Worm (Caenorhabditis elegans): ENCODE results near the gene smg-6.
"Not testable (repeated sequence)": the region's sequence is repeated elsewhere in the genome, so short reads cannot be mapped to it uniquely, and the experiment has no call there.

The smg-6 gene

DNA sequence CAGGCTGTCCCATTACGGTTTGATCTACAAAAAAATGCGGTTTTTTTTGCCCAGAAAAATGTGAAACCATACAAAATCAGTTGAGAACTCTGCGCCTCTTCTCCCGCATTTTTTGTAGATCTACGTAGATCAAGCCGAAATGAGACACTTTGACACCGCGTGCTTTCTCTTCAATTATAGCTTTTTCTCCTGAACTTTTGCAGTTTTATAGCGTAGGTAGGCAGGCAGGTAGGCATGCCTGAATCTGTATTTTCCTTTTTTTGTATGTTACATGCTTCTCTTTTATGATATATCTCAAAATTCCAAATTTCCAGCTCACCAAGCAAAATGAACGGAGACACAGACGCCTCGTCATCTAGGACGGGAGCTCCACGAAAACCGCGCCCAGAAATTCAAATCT is at the start of gene smg-6:
Gene smg-6, plus strand, starts transcription at position 301 of the 400 bp plus-strand sequence.
- TF ChIP-seq unc-62 (GFP tag; optimal IDR thresholded peaks at IDR 0.05), result no peak

DNA sequence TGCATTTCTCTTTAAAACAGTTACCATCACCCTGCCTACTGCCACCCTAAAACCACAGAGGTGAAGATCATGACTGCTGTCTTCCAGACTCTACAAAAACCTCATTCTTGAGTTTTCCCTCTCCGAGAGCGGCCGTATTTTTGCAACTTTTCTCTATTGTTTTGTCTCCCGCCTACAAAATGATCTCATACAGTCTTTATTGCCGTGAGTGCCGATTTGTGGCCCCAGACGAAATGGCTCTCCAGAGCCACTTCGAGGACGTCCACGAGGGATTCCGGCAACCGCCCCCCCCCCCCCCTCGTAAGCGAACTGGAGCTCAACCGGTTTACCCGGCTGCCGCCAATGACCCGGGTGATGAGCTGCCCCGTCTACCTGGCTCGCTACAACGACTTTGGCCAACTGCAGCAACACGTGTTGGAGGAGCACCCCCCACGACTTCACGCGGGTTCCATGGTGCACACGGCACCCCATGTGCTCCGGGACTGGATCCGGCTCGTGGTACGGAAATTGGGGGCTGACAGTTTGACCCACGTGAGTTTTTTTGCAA is 48.8 kb upstream of the smg-6 start:
- TF ChIP-seq unc-62 (GFP tag; optimal IDR thresholded peaks at IDR 0.05), result no peak

DNA sequence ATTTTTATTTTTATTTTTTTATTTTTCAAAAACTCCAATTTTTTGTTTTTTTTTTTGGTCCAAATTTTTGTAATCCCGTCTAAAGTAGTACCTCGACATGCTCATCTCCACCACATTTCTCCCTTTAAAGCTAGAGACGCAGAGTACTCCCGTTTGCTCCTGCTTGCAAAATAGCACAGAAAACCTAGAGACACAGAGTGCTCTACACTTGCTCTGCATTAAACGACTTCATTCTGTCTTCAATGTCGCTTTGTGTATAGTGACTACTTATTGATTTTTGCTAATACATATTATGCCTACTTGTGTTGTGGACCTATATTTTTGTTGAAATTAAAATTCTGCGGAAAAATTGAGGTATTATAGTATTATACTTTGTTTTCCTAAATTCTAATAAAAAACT is 47.5 kb upstream of the smg-6 start, which contains the start of gene W04B5.8:
Gene W04B5.8, plus strand, starts transcription at position 195 of the 400 bp plus-strand sequence.
- TF ChIP-seq unc-62 (GFP tag; optimal IDR thresholded peaks at IDR 0.05), result no peak

DNA sequence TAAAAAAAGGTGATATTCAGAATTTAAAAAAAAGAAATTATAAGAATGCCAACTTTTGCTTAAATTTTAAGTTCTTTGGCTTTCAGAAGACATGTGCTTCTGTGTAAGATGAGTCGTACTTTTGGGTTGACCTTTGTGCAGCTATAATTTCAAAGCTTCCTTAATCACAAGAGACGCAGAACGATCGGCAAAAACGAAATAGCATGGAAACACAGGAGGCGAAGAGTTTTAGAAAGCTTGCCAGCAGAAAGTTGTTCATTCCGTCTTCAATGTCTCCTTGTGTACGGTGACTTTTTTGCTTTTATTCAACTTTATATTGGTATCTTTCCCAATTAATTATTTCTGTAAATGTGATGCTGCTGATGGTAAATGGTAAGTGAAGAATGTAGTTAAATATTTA is 40.7 kb upstream of the smg-6 start:
- no peak for TF ChIP-seq unc-62 (GFP tag; optimal IDR thresholded peaks at IDR 0.05)

DNA sequence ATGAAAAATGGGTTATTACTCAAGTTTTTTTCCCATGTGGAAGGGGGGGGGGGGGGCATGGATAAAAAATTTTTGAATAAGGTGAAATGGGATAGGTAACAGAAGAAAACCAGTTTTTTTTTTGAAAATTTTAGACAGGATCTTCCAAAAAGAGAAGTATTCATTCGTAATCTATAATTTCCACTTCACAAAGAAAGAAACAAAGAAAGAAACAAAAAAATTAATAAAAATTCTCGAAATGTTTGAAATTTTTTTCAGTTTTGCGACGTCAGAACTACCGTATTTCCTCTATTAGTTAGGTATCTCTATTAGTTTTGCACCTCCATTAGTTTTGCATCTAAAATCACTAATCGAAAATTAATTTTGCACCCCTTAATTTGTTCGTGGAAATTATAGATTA is 38.3 kb upstream of the smg-6 start, which contains the start of gene W04B5.6:
Gene W04B5.6, minus strand, starts transcription at position 101 of the 400 bp plus-strand sequence.
- TF ChIP-seq unc-62 (GFP tag; optimal IDR thresholded peaks at IDR 0.05), result not testable (repeated sequence)

DNA sequence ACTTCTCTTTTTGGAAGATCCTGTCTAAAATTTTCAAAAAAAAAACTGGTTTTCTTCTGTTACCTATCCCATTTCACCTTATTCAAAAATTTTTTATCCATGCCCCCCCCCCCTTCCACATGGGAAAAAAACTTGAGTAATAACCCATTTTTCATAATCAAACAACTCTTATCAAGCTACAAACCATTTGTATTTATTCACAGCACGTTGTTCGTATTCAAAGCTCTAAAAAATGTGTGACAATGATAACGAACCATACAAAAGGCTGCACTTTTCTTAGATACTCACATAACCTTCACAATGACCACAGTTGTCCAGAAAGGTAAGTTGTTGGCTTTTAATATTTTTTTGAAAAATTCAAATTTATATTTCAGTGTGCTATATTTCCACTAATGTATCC is 37.8 kb upstream of the smg-6 start, which contains the start of gene E02H9.6:
Gene E02H9.6, plus strand, starts transcription at position 301 of the 400 bp plus-strand sequence.
- TF ChIP-seq unc-62 (GFP tag; optimal IDR thresholded peaks at IDR 0.05), result not testable (repeated sequence)

DNA sequence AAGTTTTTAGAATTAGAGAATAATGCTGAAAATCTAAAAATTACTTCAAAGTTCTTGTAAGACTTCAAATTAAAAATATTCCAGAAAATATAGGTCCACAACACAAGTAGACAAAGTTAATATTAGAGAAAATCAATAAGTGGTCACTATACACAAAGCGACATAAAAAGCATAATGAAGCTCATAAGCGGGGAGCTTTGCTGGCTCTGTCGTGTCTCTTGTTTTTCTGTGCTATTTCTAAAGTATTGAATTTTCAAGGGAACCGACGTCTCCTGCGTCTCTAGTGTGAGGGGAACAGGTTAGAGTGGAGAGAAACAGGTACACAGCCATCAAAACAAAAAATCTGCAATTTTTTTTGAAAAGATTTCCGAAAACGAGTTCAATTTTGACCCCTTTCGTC is 35.1 kb upstream of the smg-6 start, which contains the start of gene E02H9.13:
Gene E02H9.13, minus strand, starts transcription at position 199 of the 400 bp plus-strand sequence.
- TF ChIP-seq unc-62 (GFP tag; optimal IDR thresholded peaks at IDR 0.05), result no peak

DNA sequence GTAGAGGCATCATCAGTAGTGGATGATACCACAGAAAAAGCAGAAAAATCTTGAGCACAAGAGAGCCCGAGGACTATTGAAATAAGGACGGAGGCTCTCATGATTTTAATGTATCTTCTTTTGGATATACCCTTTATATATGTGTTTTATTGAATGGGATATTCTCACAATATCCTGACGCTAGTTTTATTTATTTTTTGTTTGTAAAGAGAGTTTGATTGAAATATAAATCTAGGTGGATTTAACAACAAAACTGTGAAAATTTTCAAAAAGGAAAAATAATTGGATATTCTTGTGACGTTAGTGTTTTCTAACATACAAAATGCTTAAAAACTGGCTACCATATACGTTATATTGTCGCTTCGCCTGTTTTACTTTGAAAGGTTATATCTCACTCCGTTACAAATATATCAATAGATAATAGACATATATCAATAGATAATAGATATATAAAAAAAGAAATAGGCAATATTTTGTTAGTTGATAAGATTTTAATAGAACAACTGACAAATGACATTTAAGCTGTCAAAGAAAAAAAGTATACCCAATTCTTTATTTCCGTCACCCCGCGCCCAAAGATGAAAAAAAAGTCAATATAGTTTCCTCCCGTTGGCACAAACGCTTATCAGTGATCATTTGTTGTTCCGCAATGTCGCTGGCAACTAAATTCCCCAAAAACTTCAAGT is 27.9 kb upstream of the smg-6 start, which contains the start of the genes E02H9.7 and klo-2:
Gene E02H9.7, minus strand, starts transcription at position 101 of the 686 bp plus-strand sequence.
Gene klo-2, plus strand, starts transcription at position 636 of the 686 bp plus-strand sequence.
- TF ChIP-seq unc-62 (GFP tag; optimal IDR thresholded peaks at IDR 0.05), result no peak

DNA sequence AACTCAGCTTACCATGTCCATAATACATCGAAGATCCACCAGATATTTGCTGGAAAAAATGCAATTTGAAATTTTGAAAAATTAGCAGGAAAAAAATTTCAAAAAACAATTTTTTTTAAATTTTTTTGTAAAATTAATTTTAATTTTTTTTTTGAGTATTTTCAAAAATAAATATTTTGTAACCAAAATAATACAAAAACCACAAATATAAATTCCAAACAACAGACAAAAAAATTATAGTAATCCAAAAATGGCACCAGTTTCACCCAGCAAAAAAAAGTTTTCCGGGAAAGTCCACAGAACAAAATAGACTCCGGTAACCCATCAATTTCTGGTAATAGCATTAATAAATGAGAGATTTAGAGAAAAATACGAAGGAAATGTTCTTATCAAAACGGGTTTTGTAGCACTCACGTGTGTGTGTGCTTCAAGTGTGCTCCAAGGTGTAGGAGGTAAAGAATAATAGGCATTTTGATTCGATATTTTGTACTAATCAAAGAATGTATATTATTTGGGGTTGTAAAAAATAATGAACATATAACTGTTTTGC is 18.8 kb upstream of the smg-6 start, which contains the start of gene nhr-121:
Gene nhr-121, minus strand, starts transcription at position 51 of the 550 bp plus-strand sequence.
- no peak for TF ChIP-seq unc-62 (GFP tag; optimal IDR thresholded peaks at IDR 0.05)

DNA sequence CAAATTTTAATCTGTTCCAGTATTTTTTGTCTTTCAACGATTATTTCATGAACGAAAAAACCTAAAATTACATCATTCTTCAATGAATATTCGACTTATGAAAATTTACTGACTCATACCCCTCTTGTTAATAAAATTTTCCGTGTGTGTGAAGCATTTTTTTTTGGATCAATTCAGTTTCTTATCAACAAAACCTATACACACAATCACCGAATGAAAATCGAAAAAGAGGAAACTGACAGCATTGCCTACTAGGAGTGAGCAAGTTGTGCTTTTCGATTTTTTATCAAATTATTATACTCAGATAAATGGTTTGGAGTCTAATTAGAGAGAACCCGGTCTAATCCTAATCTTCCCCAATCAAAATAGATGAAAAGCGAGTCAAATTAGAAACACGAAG is 14.9 kb upstream of the smg-6 start, which contains the start of gene E02H9.3:
Gene E02H9.3, plus strand, starts transcription at position 301 of the 400 bp plus-strand sequence.
- TF ChIP-seq unc-62 (GFP tag; optimal IDR thresholded peaks at IDR 0.05), result not testable (repeated sequence)

DNA sequence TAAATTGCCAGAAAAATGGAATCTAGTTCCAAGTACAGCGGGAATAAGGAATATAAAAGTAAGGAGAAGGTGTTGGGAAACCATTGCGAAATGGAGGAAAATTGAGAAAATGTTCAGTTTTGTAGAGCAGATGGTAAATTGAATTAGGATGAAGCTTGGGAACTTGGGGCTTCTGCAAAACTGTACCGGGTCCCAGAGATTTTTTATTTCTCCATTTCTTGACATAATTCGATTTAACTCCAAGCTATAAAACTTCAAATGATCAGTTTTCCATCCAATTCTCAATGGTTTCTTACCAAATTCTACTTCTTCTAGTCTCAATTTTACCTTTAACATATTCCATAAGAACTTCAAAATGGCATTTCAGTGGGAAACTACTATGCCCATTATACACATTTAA is 5.5 kb upstream of the smg-6 start, which contains the start of the genes E02H9.9 and E02H9.1:
Gene E02H9.9, minus strand, starts transcription at position 101 of the 400 bp plus-strand sequence.
Gene E02H9.1, plus strand, starts transcription at position 285 of the 400 bp plus-strand sequence.
- no peak for TF ChIP-seq unc-62 (GFP tag; optimal IDR thresholded peaks at IDR 0.05)

DNA sequence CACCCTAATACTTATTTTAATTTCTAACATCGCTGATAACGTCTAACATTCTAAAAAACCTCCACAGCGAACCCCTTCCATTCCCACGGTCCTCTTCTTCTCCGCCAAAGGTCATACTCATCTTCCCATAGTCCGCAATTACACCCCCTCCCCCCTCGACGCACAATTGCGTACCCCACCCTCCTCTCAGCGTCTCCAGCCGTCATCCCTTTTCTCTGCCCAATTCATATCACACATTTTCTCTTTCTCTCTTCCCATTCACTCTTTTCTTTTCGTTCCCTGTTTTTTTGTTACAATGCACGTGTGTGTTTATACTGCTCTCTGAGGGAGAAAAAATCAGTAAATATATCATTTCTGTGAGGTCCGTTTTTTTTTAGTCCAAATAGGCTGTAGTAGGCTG is 1.8 kb upstream of the smg-6 start:
- no peak for TF ChIP-seq unc-62 (GFP tag; optimal IDR thresholded peaks at IDR 0.05)

DNA sequence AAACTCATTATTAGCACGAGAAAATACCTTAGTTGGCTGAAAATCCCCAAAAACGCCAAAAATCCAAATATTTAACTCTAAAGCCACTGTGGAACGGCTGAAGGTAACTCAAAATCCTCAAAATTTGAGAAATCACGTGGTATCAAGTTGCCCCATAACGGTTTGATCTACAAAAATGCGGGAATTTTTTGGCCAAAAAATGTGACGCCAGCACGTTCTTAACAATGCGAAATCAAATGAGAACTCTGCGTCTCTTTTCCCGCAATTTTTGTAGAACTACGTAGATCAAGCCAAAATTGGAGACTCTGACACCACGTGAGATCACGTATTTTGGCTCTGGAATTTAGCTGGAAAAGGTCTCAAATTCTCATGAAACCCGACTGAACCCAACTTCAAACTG is 1.1 kb downstream of the smg-6 start:
- TF ChIP-seq unc-62 (GFP tag; optimal IDR thresholded peaks at IDR 0.05), result no peak

DNA sequence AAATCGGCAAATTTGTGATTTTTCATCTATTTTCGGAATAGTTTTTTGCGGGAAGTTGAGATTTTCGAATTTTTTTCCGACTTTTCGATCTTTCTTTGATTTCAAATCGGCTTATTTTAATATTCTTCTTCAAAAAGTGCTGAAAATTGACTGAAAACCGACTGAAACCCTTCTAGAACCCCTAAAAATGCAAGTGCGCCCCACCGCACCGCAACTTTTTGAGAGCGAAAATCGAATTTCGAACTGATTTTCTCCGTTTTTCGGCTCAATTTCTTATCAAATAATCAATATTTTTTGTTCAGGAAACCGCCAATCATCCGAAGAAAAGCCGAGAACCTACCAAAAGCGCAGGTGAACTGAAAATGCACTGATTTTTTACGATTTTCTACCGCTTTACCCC is 3.6 kb downstream of the smg-6 start:
- no peak for TF ChIP-seq unc-62 (GFP tag; optimal IDR thresholded peaks at IDR 0.05)

DNA sequence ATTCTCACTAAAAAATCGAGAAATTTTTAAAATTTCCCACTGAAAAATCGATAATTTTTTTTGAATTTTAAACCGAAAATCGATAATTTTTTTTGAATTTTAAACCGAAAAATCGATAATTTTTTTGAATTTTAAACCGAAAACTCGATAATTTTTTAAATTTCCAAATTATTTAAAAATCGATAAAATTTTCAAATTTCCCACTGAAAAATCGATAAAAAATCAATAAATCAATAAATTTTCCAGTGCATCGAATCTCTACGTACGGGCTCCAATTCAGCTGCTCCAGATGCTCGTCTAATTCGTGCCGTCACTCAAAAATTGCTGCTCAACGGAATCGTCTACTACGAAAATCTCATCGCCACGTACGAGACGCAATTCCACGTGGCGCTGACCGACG is 5.0 kb downstream of the smg-6 start:
- TF ChIP-seq unc-62 (GFP tag; optimal IDR thresholded peaks at IDR 0.05), result no peak

DNA sequence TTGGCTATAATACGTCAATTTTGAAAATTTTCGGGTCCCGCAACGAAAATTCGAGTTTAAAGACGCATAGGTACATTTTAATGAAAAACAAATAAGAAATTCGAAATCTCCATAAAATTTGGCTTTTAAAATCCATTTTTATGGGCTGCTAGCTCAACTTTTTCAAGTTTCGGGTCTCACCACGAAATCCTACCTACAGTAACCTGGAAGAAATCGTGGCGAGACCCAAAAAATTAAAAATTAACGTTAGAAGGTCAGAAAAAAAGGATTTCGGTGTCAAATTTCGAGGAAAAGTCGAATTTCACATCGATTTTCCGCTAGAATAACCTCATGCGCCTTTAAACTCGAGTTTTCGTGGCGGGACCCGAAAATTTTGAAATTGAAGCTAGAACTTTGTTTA is 8.5 kb downstream of the smg-6 start:
- no peak for TF ChIP-seq unc-62 (GFP tag; optimal IDR thresholded peaks at IDR 0.05)
